Worm (Caenorhabditis elegans): ENCODE results near the gene Y57G11C.38.
A peak's percentile ranks its signal among the peaks of the same experiment; 100 is the strongest.

Gene Y57G11C.38

ce11 chrIV:14862147-14862546 lies at the start of gene Y57G11C.38:
Gene Y57G11C.38, plus strand, starts transcription at chrIV:14862447.
- TF ChIP-seq nhr-25 (tag; optimal IDR thresholded peaks at IDR 0.05) (no peak), nhr-76 (tag; optimal IDR thresholded peaks at IDR 0.05) (no peak), egl-27 (tag; optimal IDR thresholded peaks at IDR 0.05) (no peak), nhr-67 (tag; optimal IDR thresholded peaks at IDR 0.05) (no peak), ZK546.5 (tag; optimal IDR thresholded peaks at IDR 0.05) (no peak), daf-12 (tag; optimal IDR thresholded peaks at IDR 0.05) (no peak), mdl-1 (tag; optimal IDR thresholded peaks at IDR 0.05) (no peak), unc-39 (tag; optimal IDR thresholded peaks at IDR 0.05) (no peak), fkh-2 (tag; optimal IDR thresholded peaks at IDR 0.05) (no peak), ztf-11 (tag; optimal IDR thresholded peaks at IDR 0.05) (no peak), mml-1 (tag; optimal IDR thresholded peaks at IDR 0.05) (no peak), pha-4 (tag; optimal IDR thresholded peaks at IDR 0.05) (no peak), egl-5 (tag; optimal IDR thresholded peaks at IDR 0.05) (no peak), ceh-16 (tag; optimal IDR thresholded peaks at IDR 0.05) (no peak), nhr-11 (tag; optimal IDR thresholded peaks at IDR 0.05) (no peak), lin-15B (tag; optimal IDR thresholded peaks at IDR 0.05) (no peak), skn-1 (tag; optimal IDR thresholded peaks at IDR 0.05) (no peak), fos-1 (tag; optimal IDR thresholded peaks at IDR 0.05) (no peak), elt-2 (tag; optimal IDR thresholded peaks at IDR 0.05) (no peak)

DNA sequence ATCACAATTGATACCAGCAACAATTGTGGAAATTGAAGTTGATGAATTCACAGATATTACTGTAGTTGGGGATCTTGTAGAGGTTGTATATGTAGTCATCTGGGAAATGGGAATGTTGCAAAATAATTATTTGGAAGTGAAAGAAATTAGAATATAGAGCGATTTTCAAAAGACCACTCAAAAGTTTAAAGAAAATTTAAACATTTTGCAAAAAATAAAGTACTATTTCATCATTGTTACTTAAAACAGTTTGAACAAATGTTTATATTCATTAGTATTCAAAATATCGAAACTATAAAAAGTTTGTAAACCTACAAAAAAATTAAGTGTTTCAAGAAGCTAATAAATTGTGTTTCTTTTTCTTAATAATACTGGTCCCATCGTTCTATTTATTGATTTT lies 46.0 kb upstream of the Y57G11C.38 start, which contains the start of gene Y57G11C.46:
Gene Y57G11C.46 (minus strand): TSS at position 101 of the 400 bp plus-strand sequence.
- TF ChIP-seq lin-15B (tag; optimal IDR thresholded peaks at IDR 0.05) = no peak
- TF ChIP-seq daf-12 (tag; optimal IDR thresholded peaks at IDR 0.05) = no peak

ce11 chrIV:14822267-14822666 lies 40.0 kb upstream of the Y57G11C.38 start:
- TF ChIP-seq pqm-1 (tag; optimal IDR thresholded peaks at IDR 0.05) (peak; percentile 14), egl-27 (tag; optimal IDR thresholded peaks at IDR 0.05) (no peak), daf-12 (tag; optimal IDR thresholded peaks at IDR 0.05) (no peak), skn-1 (tag; optimal IDR thresholded peaks at IDR 0.05) (peak; percentile 9), ceh-82 (tag; optimal IDR thresholded peaks at IDR 0.05) (peak; percentile 3), nhr-43 (tag; optimal IDR thresholded peaks at IDR 0.05; ENCODE audit: poor library complexity, severe bottlenecking) (peak; percentile 50), ama-1 (optimal IDR thresholded peaks at IDR 0.05) (peak; percentile 62)

- TF ChIP-seq pha-4 (tag; optimal IDR thresholded peaks at IDR 0.05) (no peak), nhr-237 (tag; optimal IDR thresholded peaks at IDR 0.05) (no peak), ceh-9 (tag; optimal IDR thresholded peaks at IDR 0.05) (no peak), nhr-67 (tag; optimal IDR thresholded peaks at IDR 0.05) (no peak), nhr-23 (tag; optimal IDR thresholded peaks at IDR 0.05) (no peak), hmg-11 (tag; optimal IDR thresholded peaks at IDR 0.05) (no peak), elt-3 (tag; optimal IDR thresholded peaks at IDR 0.05) (no peak), fkh-10 (GFP tag; optimal IDR thresholded peaks at IDR 0.05) (no peak), nhr-77 (tag; optimal IDR thresholded peaks at IDR 0.05) (no peak), ceh-82 (tag; optimal IDR thresholded peaks at IDR 0.05) (no peak), lin-39 (tag; optimal IDR thresholded peaks at IDR 0.05) (no peak), ztf-11 (tag; optimal IDR thresholded peaks at IDR 0.05) (no peak)
Measured at ce11 chrIV:14824201-14824600, 38.0 kb upstream of the Y57G11C.38 start.

ce11 chrIV:14824878-14825352 lies 37.3 kb upstream of the Y57G11C.38 start, which contains the start of gene sec-61.A:
Gene sec-61.A, minus strand, starts transcription at chrIV:14825264.
- TF ChIP-seq mdl-1 (tag; optimal IDR thresholded peaks at IDR 0.05) = peak; percentile 21
- peak; percentile 65 for TF ChIP-seq nhr-25 (tag; optimal IDR thresholded peaks at IDR 0.05)
- peak; percentile 89 for TF ChIP-seq nfya-1 (tag; optimal IDR thresholded peaks at IDR 0.05; ENCODE audit: insufficient read depth)
- TF ChIP-seq ceh-28 (tag; optimal IDR thresholded peaks at IDR 0.05) = peak; percentile 41
- TF ChIP-seq zag-1 (tag; optimal IDR thresholded peaks at IDR 0.05) = peak; percentile 53
- TF ChIP-seq elt-3 (tag; optimal IDR thresholded peaks at IDR 0.05) = peak in 1 of 3 experiments; percentile 64
- TF ChIP-seq nhr-12 (tag; optimal IDR thresholded peaks at IDR 0.05) = no peak
- TF ChIP-seq aly-2 (tag; optimal IDR thresholded peaks at IDR 0.05) = no peak
- peak; percentile 49 for TF ChIP-seq pha-4 (tag; optimal IDR thresholded peaks at IDR 0.05)
- peak; percentile 75 for TF ChIP-seq snpc-4 (tag; optimal IDR thresholded peaks at IDR 0.05)
- peak; percentile 53 for TF ChIP-seq ceh-82 (tag; optimal IDR thresholded peaks at IDR 0.05)
- peak; percentile 69 for TF ChIP-seq jun-1 (tag; optimal IDR thresholded peaks at IDR 0.05)
- no peak for TF ChIP-seq pqm-1 (tag; optimal IDR thresholded peaks at IDR 0.05)
- TF ChIP-seq nhr-77 (tag; optimal IDR thresholded peaks at IDR 0.05) = no peak
- peak; percentile 48 for TF ChIP-seq R02D3.7 (tag; optimal IDR thresholded peaks at IDR 0.05)
- no peak for TF ChIP-seq egl-27 (tag; optimal IDR thresholded peaks at IDR 0.05)
- TF ChIP-seq unc-62 (GFP tag; optimal IDR thresholded peaks at IDR 0.05) = no peak
- peak; percentile 40 for TF ChIP-seq nhr-43 (tag; optimal IDR thresholded peaks at IDR 0.05; ENCODE audit: poor library complexity, severe bottlenecking)
- peak; percentile 65 for TF ChIP-seq skn-1 (tag; optimal IDR thresholded peaks at IDR 0.05)
- peak; percentile 64 for TF ChIP-seq lin-39 (tag; optimal IDR thresholded peaks at IDR 0.05)
- TF ChIP-seq elt-2 (tag; optimal IDR thresholded peaks at IDR 0.05) = peak; percentile 61
- TF ChIP-seq lin-15B (tag; optimal IDR thresholded peaks at IDR 0.05) = peak; percentile 71
- peak; percentile 79 for TF ChIP-seq lsy-12 (tag; optimal IDR thresholded peaks at IDR 0.05)
- no peak for TF ChIP-seq nhr-28 (tag; optimal IDR thresholded peaks at IDR 0.05)
- peak; percentile 49 for TF ChIP-seq nhr-23 (tag; optimal IDR thresholded peaks at IDR 0.05)
- TF ChIP-seq fkh-10 (GFP tag; optimal IDR thresholded peaks at IDR 0.05) = peak; percentile 32
- TF ChIP-seq tbx-2 (tag; optimal IDR thresholded peaks at IDR 0.05) = peak; percentile 41
- peak; percentile 88 for TF ChIP-seq hmg-11 (tag; optimal IDR thresholded peaks at IDR 0.05)

Measured in whole organism, L3 larva.